Fruit fly (Drosophila melanogaster): Measurements from ENCODE around the gene Pde6.

dm6 chr3R:14492287-14492889, 65.7 kb downstream of the Pde6 start:
- TF ChIP-seq psq (optimal IDR thresholded peaks at IDR 0.05) (no peak), Dll (optimal IDR thresholded peaks at IDR 0.05) (no peak), EcR (GFP tag; optimal IDR thresholded peaks at IDR 0.05) (no peak)

Data from whole organism.